Fruit fly (Drosophila melanogaster) whole organism, wandering third instar larva: ENCODE results near the gene CG33258.
A peak's percentile ranks its signal among the peaks of the same experiment; 100 is the strongest.

Experiments
- Abd-B ChIP-seq: fragments of >200 bp; optimal IDR thresholded peaks from 2 replicates; lab custom pipeline; 2017; ENCODE audit warnings: missing biosample characterization, missing genetic modification characterization
- Dfd ChIP-seq: fragments of >200 bp; optimal IDR thresholded peaks from 2 replicates; lab custom pipeline; 2017; ENCODE audit warnings: missing biosample characterization, missing genetic modification characterization
- br ChIP-seq: fragments of 200-800 bp; sonication (Bioruptor generic); optimal IDR thresholded peaks from 2 replicates; lab custom pipeline; 2016; ENCODE audit warnings: missing biosample characterization, missing genetic modification characterization
- h ChIP-seq: fragments of 200-800 bp; sonication (Bioruptor generic); optimal IDR thresholded peaks from 3 replicates; lab custom pipeline; 2016; ENCODE audit warnings: missing biosample characterization, mild to moderate bottlenecking, missing genetic modification characterization
- rgr ChIP-seq: fragments of 200-800 bp; sonication (Bioruptor generic); optimal IDR thresholded peaks from 3 replicates; lab custom pipeline; 2016; ENCODE audit warnings: missing biosample characterization, mild to moderate bottlenecking, missing genetic modification characterization
- sage ChIP-seq: fragments of 200-800 bp; sonication (Bioruptor generic); optimal IDR thresholded peaks from 2 replicates; lab custom pipeline; 2016; ENCODE audit warnings: missing biosample characterization, mild to moderate bottlenecking, missing genetic modification characterization
- tai ChIP-seq: sonication (Bioruptor generic); optimal IDR thresholded peaks from 2 replicates; lab custom pipeline; 2016; ENCODE audit warnings: missing biosample characterization, missing genetic modification characterization
- woc ChIP-seq: sonication (Bioruptor generic); optimal IDR thresholded peaks from 2 replicates; lab custom pipeline; 2016; ENCODE audit warnings: missing biosample characterization, mild to moderate bottlenecking, missing genetic modification characterization

DNA sequence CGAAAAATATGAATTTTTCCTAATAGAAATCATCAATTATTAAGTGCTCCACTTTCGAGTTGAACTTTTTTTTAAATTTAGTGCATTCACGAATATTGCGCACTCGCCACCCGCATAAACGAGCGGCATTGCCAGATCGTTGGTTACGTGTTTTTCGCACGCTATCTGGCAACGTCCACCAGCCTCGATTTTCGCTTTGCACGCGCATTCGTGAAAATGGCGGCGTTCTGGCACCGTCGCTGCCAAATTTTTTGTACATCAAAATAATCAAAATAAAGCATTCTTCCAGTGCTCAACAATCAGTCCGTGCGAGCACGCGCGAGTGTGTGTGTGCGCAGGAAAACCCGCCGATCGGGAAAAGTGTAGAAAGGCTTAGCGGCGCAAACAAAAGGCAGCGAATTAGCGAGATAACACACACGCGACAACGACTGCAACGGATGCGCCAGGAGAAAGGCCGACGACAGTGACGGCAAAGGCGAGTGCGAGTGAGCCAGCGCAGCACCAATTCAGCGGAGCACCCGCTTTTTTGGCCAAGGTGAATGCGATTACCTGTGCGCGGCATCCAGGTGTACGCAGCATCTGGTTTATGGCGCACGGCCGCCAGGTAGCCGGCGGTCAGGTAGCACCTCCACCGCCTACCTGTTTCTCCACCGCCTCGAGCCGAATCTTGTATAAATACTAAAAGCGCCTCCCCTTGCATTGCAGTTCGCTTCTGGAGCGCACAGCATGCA, 31.4 kb downstream of the CG33258 start:
- TF ChIP-seq tai (GFP tag; lab: Kevin White, UChicago) (no peak), br (GFP tag; lab: Kevin White, UChicago) (peak; percentile 90), woc (GFP tag; lab: Kevin White, UChicago) (peak; percentile 94), h (GFP tag; lab: Kevin White, UChicago) (peak; percentile 96), Abd-B (GFP tag; lab: Kevin White, UChicago) (no peak), Dfd (no peak), sage (GFP tag; lab: Kevin White, UChicago) (peak; percentile 74), rgr (GFP tag; lab: Kevin White, UChicago) (peak; percentile 92)
